Worm (Caenorhabditis elegans) whole organism, L2 larva: Measurements from ENCODE around the gene C31H2.4.

Experiments
- F13H6.1 ChIP-seq: sonication (generic microtip); optimal IDR thresholded peaks from 2 replicates; lab custom pipeline; 2016; ENCODE audit warnings: missing genetic modification characterization, missing compliant biosample characterization
- R02D3.7 ChIP-seq: fragments of 150-350 bp; optimal IDR thresholded peaks from 2 replicates; lab custom pipeline; 2014; ENCODE audit warnings: missing biosample characterization, missing genetic modification characterization
- ZK546.5 ChIP-seq: sonication (generic microtip); optimal IDR thresholded peaks from 2 replicates; lab custom pipeline; 2017; ENCODE audit warnings: missing biosample characterization, missing genetic modification characterization
- alr-1 ChIP-seq: fragments of 150-350 bp; optimal IDR thresholded peaks from 2 replicates; lab custom pipeline; 2014; ENCODE audit warnings: missing biosample characterization, missing genetic modification characterization
- aly-2 ChIP-seq: fragments of 150-350 bp; optimal IDR thresholded peaks from 2 replicates; lab custom pipeline; 2014; ENCODE audit warnings: missing biosample characterization, missing genetic modification characterization
- ama-1 ChIP-seq: fragments of 150-350 bp; optimal IDR thresholded peaks from 2 replicates; lab custom pipeline; 2018; ENCODE audit warnings: inconsistent platforms
- blmp-1 ChIP-seq: sonication (generic microtip); optimal IDR thresholded peaks from 2 replicates; lab custom pipeline; 2017; ENCODE audit warnings: missing genetic modification characterization, mild to moderate bottlenecking, missing compliant biosample characterization, antibody characterized with exemption, moderate library complexity; ENCODE audit not compliant: insufficient read depth
- ceh-16 ChIP-seq: fragments of 150-350 bp; optimal IDR thresholded peaks from 2 replicates; lab custom pipeline; 2014; ENCODE audit warnings: missing biosample characterization, missing genetic modification characterization
- ceh-82 ChIP-seq: fragments of 150-350 bp; optimal IDR thresholded peaks from 2 replicates; lab custom pipeline; 2014; ENCODE audit warnings: missing biosample characterization, missing genetic modification characterization
- dmd-4 ChIP-seq: sonication (generic microtip); optimal IDR thresholded peaks from 2 replicates; lab custom pipeline; 2017; ENCODE audit warnings: missing biosample characterization, missing genetic modification characterization
- egl-27 ChIP-seq: sonication (generic microtip); optimal IDR thresholded peaks from 3 replicates; lab custom pipeline; 2017; ENCODE audit warnings: missing biosample characterization, missing genetic modification reagents, missing genetic modification characterization
- elt-1 ChIP-seq: fragments of 150-350 bp; optimal IDR thresholded peaks from 2 replicates; lab custom pipeline; 2014; ENCODE audit warnings: missing biosample characterization, missing genetic modification characterization
- elt-3 ChIP-seq: sonication (generic microtip); optimal IDR thresholded peaks from 2 replicates; lab custom pipeline; 2017; ENCODE audit warnings: missing biosample characterization, missing genetic modification characterization
- lin-11 ChIP-seq: fragments of 150-350 bp; sonication (generic microtip); optimal IDR thresholded peaks from 2 replicates; lab custom pipeline; 2014; ENCODE audit warnings: missing biosample characterization, missing genetic modification characterization, inconsistent platforms, mixed read lengths
- lin-13 ChIP-seq: fragments of 150-350 bp; optimal IDR thresholded peaks from 2 replicates; lab custom pipeline; 2014; ENCODE audit warnings: missing biosample characterization, missing genetic modification reagents, missing genetic modification characterization
- lsy-2 ChIP-seq, 2 experiments: fragments of 150-350 bp in 1 of 2; sonication (generic microtip) in 1 of 2; optimal IDR thresholded peaks; 2 replicates each; lab custom pipeline; 2014 to 2017; ENCODE audit warnings: missing biosample characterization in 2 of 2, missing genetic modification characterization in 2 of 2
- mab-5 ChIP-seq: fragments of 150-350 bp; optimal IDR thresholded peaks from 2 replicates; lab custom pipeline; 2014; ENCODE audit warnings: missing biosample characterization, missing genetic modification characterization
- mbf-1 ChIP-seq: sonication (generic microtip); optimal IDR thresholded peaks from 2 replicates; lab custom pipeline; 2017; ENCODE audit warnings: missing biosample characterization, missing genetic modification characterization
- mdl-1 ChIP-seq, 2 experiments: fragments of 150-350 bp in 1 of 2; sonication (generic microtip) in 1 of 2; optimal IDR thresholded peaks; 2 replicates each; lab custom pipeline; 2017; ENCODE audit warnings: missing biosample characterization in 2 of 2, missing genetic modification characterization in 2 of 2
- nhr-11 ChIP-seq: fragments of 150-350 bp; optimal IDR thresholded peaks from 2 replicates; lab custom pipeline; 2014; ENCODE audit warnings: missing biosample characterization, missing genetic modification characterization
- nhr-12 ChIP-seq: fragments of 150-350 bp; optimal IDR thresholded peaks from 2 replicates; lab custom pipeline; 2014; ENCODE audit warnings: missing biosample characterization, missing genetic modification characterization
- nhr-21 ChIP-seq: fragments of 150-350 bp; optimal IDR thresholded peaks from 2 replicates; lab custom pipeline; 2014; ENCODE audit warnings: missing biosample characterization, missing genetic modification characterization
- nhr-23 ChIP-seq: fragments of 150-350 bp; optimal IDR thresholded peaks from 2 replicates; lab custom pipeline; 2014; ENCODE audit warnings: missing biosample characterization, missing genetic modification reagents, missing genetic modification characterization
- nhr-237 ChIP-seq: fragments of 150-350 bp; optimal IDR thresholded peaks from 2 replicates; lab custom pipeline; 2014; ENCODE audit warnings: missing biosample characterization, missing genetic modification characterization
- nhr-25 ChIP-seq: fragments of 150-350 bp; sonication (generic microtip); optimal IDR thresholded peaks from 3 replicates; lab custom pipeline; 2014; ENCODE audit warnings: missing biosample characterization, missing genetic modification characterization
- peb-1 ChIP-seq: fragments of 150-350 bp; optimal IDR thresholded peaks from 2 replicates; lab custom pipeline; 2014; ENCODE audit warnings: missing biosample characterization, missing genetic modification characterization
- snpc-4 ChIP-seq: fragments of 150-350 bp; optimal IDR thresholded peaks from 2 replicates; lab custom pipeline; 2014; ENCODE audit warnings: missing biosample characterization, missing genetic modification characterization
- unc-39 ChIP-seq: fragments of 150-350 bp; optimal IDR thresholded peaks from 2 replicates; lab custom pipeline; 2014; ENCODE audit warnings: missing biosample characterization, missing genetic modification characterization
- unc-62 ChIP-seq: fragments of 150-350 bp; optimal IDR thresholded peaks from 2 replicates; lab custom pipeline; 2014; ENCODE audit warnings: missing biosample characterization, missing genetic modification reagents, missing genetic modification characterization
- zag-1 ChIP-seq: fragments of 150-350 bp; optimal IDR thresholded peaks from 2 replicates; lab custom pipeline; 2014; ENCODE audit warnings: missing biosample characterization, missing genetic modification characterization
- ztf-1 ChIP-seq: fragments of 200-800 bp; sonication (Bioruptor generic); conservative IDR thresholded peaks from 2 replicates; pipeline ENCODE4 v1.3.6; 2022; ENCODE audit warnings: missing genetic modification characterization, missing compliant biosample characterization
- ztf-11 ChIP-seq: sonication (generic microtip); optimal IDR thresholded peaks from 2 replicates; lab custom pipeline; 2017; ENCODE audit warnings: missing biosample characterization, missing genetic modification characterization
- ztf-4 ChIP-seq: fragments of 150-350 bp; optimal IDR thresholded peaks from 2 replicates; lab custom pipeline; 2014; ENCODE audit warnings: missing biosample characterization, missing genetic modification characterization

The C31H2.4 gene

DNA sequence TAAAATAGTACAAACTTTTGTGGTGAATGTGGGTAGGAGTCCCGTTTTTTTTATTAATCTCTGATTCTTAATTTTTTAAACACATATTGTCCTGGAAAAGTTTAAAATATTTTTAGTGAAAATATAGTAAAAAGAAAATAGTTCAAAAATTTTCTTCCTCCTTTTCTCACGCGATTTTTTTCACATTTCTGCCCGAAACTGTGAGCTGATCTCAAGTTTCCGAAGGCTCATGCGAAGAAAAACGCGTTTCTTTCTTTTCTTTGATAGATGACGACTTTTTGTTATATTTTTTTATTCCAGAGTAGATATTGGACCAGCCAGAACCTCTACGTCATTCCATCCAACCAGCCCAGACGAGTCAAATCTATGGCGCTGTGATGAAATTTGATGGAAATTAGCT lies 24.5 kb upstream of the C31H2.4 start, which contains the start of gene T03G11.9:
TSS of gene T03G11.9 (plus strand) at position 301 of the 400 bp plus-strand sequence.
- no peak for TF ChIP-seq ztf-4 (tag; lab: Kevin White, UChicago)
- TF ChIP-seq lin-13 (GFP tag; lab: Kevin White, UChicago): no peak
- no peak for TF ChIP-seq aly-2 (tag; lab: Kevin White, UChicago)
- no peak for TF ChIP-seq R02D3.7 (tag; lab: Kevin White, UChicago)
- no peak for TF ChIP-seq peb-1
- no peak for TF ChIP-seq alr-1
- TF ChIP-seq blmp-1: no peak
- TF ChIP-seq ztf-11 (tag; lab: Kevin White, UChicago): no peak
- TF ChIP-seq nhr-237: no peak
- no peak for TF ChIP-seq nhr-11 (tag; lab: Kevin White, UChicago)
- TF ChIP-seq ztf-1 (GFP tag; lab: Robert Waterston, UW): no peak
- TF ChIP-seq mbf-1 (tag; lab: Kevin White, UChicago): no peak
- TF ChIP-seq nhr-23 (tag; lab: Kevin White, UChicago): no peak
- TF ChIP-seq unc-39: no peak
- no peak for TF ChIP-seq mab-5 (tag; lab: Kevin White, UChicago)
- no peak for TF ChIP-seq ceh-16 (tag; lab: Kevin White, UChicago)
- no peak for TF ChIP-seq elt-1 (tag; lab: Kevin White, UChicago)

DNA sequence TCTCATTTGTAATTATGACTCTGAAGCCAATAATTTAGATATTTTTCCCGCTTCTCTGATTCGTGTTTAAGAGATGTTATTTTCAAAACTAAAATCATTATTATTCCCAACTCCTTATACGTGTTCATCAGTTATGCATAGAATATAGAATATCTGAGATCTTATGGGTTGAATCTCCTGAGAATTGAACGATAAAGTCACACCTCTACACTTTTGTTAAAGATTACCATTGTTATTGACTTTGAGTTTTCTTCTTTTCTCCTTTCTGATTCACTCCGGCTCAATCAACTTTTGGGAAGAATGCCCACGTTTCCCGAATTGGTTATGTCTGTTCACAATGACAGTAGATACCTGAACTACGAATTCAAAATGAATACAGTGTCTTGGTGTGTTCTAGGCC lies 20.4 kb upstream of the C31H2.4 start, which contains the start of gene sru-48:
TSS of gene sru-48 (plus strand) at position 301 of the 400 bp plus-strand sequence.
- TF ChIP-seq nhr-12 (tag; lab: Kevin White, UChicago) (no peak), lin-11 (tag; lab: Kevin White, UChicago) (no peak), zag-1 (tag; lab: Kevin White, UChicago) (no peak), lin-13 (GFP tag; lab: Kevin White, UChicago) (no peak), F13H6.1 (tag; lab: Kevin White, UChicago) (no peak), nhr-21 (tag; lab: Kevin White, UChicago) (no peak)

DNA sequence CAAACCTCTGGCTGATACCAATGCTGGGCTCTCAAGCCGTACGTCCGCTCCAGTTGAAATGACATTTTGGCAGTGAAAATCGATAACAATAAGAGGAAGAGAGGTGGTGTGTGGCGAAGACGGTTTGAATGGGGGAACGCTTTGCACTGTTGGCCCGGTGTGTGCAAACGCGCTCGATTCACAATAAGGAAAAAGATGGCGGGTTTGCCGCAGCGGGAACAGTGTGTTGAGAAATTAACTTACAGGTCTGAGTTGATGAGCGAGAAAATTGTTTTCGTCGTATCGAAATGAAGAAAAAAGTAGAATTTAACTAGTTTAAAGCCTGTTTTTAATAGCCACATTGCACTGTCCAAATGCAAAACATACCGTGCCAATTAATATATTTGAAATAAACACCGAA lies 19.6 kb upstream of the C31H2.4 start, which contains the start of gene metl-9:
TSS of gene metl-9 (minus strand) at position 101 of the 400 bp plus-strand sequence.
- no peak for TF ChIP-seq nhr-25
- TF ChIP-seq ZK546.5 (tag; lab: Kevin White, UChicago): no peak
- no peak for TF ChIP-seq ceh-16 (tag; lab: Kevin White, UChicago)
- TF ChIP-seq lsy-2 (tag; optimal IDR thresholded peaks at IDR 0.05; lab: Kevin White, UChicago): no peak
- no peak for TF ChIP-seq F13H6.1 (tag; lab: Kevin White, UChicago)
- TF ChIP-seq snpc-4 (tag; lab: Kevin White, UChicago): no peak
- TF ChIP-seq egl-27 (tag; lab: Kevin White, UChicago): no peak
- TF ChIP-seq ama-1 (lab: Kevin White, UChicago): no peak
- no peak for TF ChIP-seq mab-5 (tag; lab: Kevin White, UChicago)
- TF ChIP-seq aly-2 (tag; lab: Kevin White, UChicago): no peak
- no peak for TF ChIP-seq blmp-1
- TF ChIP-seq mdl-1 (tag; optimal IDR thresholded peaks at IDR 0.05; lab: Kevin White, UChicago): no peak

DNA sequence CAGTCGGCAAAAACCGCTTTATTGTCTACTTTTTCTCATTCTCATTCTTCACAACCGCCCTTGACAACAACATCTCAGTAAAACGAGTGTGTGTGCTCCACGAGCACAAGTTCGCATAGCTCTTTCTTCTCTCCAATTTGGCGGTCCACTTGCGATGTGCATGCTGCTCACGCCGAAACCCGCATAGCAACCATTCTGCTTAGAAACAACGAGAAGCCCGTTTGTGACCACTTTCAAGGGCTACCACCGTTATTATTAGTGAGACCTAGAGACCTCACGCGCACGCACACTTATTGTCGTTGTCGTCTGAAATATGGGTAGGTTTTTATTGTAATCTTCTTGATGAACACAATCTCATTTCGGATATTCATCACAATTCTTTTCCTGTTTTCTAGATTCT lies 14.8 kb upstream of the C31H2.4 start, which contains the start of gene zchc-1A:
TSS of gene zchc-1A (plus strand) at position 114 of the 400 bp plus-strand sequence.
- TF ChIP-seq ztf-4 (tag; lab: Kevin White, UChicago) (no peak), nhr-23 (tag; lab: Kevin White, UChicago) (no peak), nhr-21 (tag; lab: Kevin White, UChicago) (no peak), ama-1 (lab: Kevin White, UChicago) (no peak), ZK546.5 (tag; lab: Kevin White, UChicago) (no peak), zag-1 (tag; lab: Kevin White, UChicago) (no peak), nhr-237 (no peak), aly-2 (tag; lab: Kevin White, UChicago) (no peak), blmp-1 (no peak), nhr-11 (tag; lab: Kevin White, UChicago) (no peak), ztf-11 (tag; lab: Kevin White, UChicago) (no peak), peb-1 (no peak), ztf-1 (GFP tag; lab: Robert Waterston, UW) (no peak), dmd-4 (tag; lab: Kevin White, UChicago) (no peak), mbf-1 (tag; lab: Kevin White, UChicago) (no peak), ceh-82 (tag; lab: Kevin White, UChicago) (no peak), unc-62 (GFP tag; lab: Kevin White, UChicago) (no peak), ceh-16 (tag; lab: Kevin White, UChicago) (no peak), elt-3 (tag; lab: Kevin White, UChicago) (no peak)

DNA sequence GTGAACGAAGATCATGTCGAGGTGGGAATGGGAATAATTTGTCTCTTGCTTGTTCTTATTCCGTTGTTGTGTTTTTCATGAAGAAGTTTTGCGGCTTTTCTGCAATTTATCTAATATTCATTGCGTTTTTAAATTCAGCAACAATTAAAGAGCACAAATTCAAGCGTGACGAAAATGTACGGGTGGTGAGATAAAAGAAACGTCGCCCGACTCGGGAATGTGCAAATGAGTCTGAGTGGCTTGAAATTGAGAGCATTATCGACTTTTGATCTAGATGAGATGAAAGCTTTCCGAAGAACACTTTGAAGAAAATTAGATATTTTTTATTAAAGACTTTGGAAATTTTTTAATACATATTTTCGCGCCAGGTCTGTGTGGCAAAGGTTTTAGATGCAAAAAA lies 11.6 kb upstream of the C31H2.4 start, which contains the start of gene T03G11.10:
TSS of gene T03G11.10 (minus strand) at position 101 of the 400 bp plus-strand sequence.
- TF ChIP-seq unc-39: no peak
